Worm (Caenorhabditis elegans): ENCODE results near the gene zyg-8.

DNA sequence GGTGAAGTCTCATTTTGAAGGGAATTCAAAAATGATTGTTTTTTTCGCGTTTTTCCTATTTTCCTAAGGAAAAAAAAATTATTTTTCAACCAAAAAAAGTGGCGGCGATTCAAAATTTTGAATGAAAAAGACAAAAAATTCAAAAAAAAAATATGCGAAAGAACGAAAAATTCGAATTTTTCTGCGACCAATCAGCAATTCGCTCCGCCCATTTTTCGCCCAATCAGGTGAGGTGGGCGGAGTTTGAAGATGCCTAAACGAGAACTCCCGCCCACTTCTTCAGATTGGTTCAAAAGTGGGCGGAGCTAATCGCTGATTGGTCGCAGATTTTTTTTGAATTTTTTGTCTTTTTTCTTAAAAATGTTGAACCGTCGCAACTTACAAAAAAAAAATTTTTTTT, 2.4 kb downstream of the zyg-8 start:
- TF ChIP-seq him-1 (tag; optimal IDR thresholded peaks at IDR 0.05) (no peak), W03F9.2 (tag; optimal IDR thresholded peaks at IDR 0.05) (no peak), dao-5 (tag; optimal IDR thresholded peaks at IDR 0.05) (no peak)
